Fruit fly (Drosophila melanogaster) whole organism, pupa: ENCODE results near the gene Ulp1.

Experiments used
- CG10348 ChIP-seq: fragments of 200-800 bp; sonication (Bioruptor generic); IDR thresholded peaks from 2 replicates; pipeline ENCODE4 v1.3.6; 2022; ENCODE audit warnings: missing biosample characterization, missing genetic modification characterization
- CG12605 ChIP-seq: fragments of 200-800 bp; sonication (Bioruptor generic); IDR thresholded peaks from 2 replicates; pipeline ENCODE4 v1.3.6; 2022; ENCODE audit warnings: missing biosample characterization, missing genetic modification characterization
- CG13204 ChIP-seq: fragments of 200-800 bp; sonication (Bioruptor generic); optimal IDR thresholded peaks from 2 replicates; lab custom pipeline; 2018; ENCODE audit warnings: missing biosample characterization, mild to moderate bottlenecking, missing genetic modification characterization, moderate library complexity
- CG14655 ChIP-seq: fragments of 200-800 bp; sonication (Bioruptor generic); optimal IDR thresholded peaks from 3 replicates; lab custom pipeline; 2017; ENCODE audit warnings: mild to moderate bottlenecking, missing biosample characterization, missing genetic modification reagents, missing genetic modification characterization
- CG34367 ChIP-seq: fragments of 200-800 bp; sonication (Bioruptor generic); optimal IDR thresholded peaks from 2 replicates; lab custom pipeline; 2018; ENCODE audit warnings: missing biosample characterization, mild to moderate bottlenecking, missing genetic modification characterization
- CG4496 ChIP-seq: fragments of 200-800 bp; sonication (Bioruptor generic); IDR thresholded peaks from 3 replicates; pipeline ENCODE4 v1.3.6; 2022; ENCODE audit warnings: missing biosample characterization, missing genetic modification characterization
- CG8301 ChIP-seq: fragments of 200-800 bp; sonication (Bioruptor generic); optimal IDR thresholded peaks from 2 replicates; lab custom pipeline; 2018; ENCODE audit warnings: missing biosample characterization, mild to moderate bottlenecking, missing genetic modification characterization
- CG9948 ChIP-seq: fragments of 200-800 bp; sonication (Bioruptor generic); optimal IDR thresholded peaks from 2 replicates; lab custom pipeline; 2018; ENCODE audit warnings: missing biosample characterization, mild to moderate bottlenecking, missing genetic modification characterization, moderate library complexity
- D1 ChIP-seq: fragments of 200-800 bp; sonication (Bioruptor generic); optimal IDR thresholded peaks from 2 replicates; lab custom pipeline; 2018; ENCODE audit warnings: missing biosample characterization, mild to moderate bottlenecking, missing genetic modification characterization, moderate library complexity
- EcR ChIP-seq: fragments of 200-800 bp; sonication (Bioruptor generic); optimal IDR thresholded peaks from 3 replicates; lab custom pipeline; 2019; ENCODE audit warnings: missing biosample characterization, missing genetic modification characterization, mild to moderate bottlenecking, moderate library complexity, missing genetic modification reagents
- Ets98B ChIP-seq: fragments of 200-800 bp; sonication (Bioruptor generic); IDR thresholded peaks from 2 replicates; pipeline ENCODE4 v1.3.6; 2022; ENCODE audit warnings: missing biosample characterization, missing genetic modification characterization
- Pif1B ChIP-seq: fragments of 200-800 bp; sonication (Bioruptor generic); optimal IDR thresholded peaks from 3 replicates; lab custom pipeline; 2016; ENCODE audit warnings: missing biosample characterization, missing genetic modification characterization
- Snoo ChIP-seq: fragments of 200-800 bp; sonication (Bioruptor generic); optimal IDR thresholded peaks from 3 replicates; lab custom pipeline; 2017; ENCODE audit warnings: missing biosample characterization, mild to moderate bottlenecking, missing genetic modification characterization, inconsistent platforms

dm6 chrX:19216671-19217070 is 8.7 kb upstream of the Ulp1 start:
- no peak for TF ChIP-seq Ets98B (GFP tag; lab: Robert Waterston, UW)
- no peak for TF ChIP-seq Pif1B
- no peak for TF ChIP-seq CG12605 (GFP tag; lab: Robert Waterston, UW)
- TF ChIP-seq CG4496 (GFP tag; lab: Robert Waterston, UW) = no peak
- no peak for TF ChIP-seq CG34367 (tag; lab: Kevin White, UChicago)
- TF ChIP-seq D1 = no peak
- no peak for TF ChIP-seq EcR (GFP tag; lab: Kevin White, UChicago)
- no peak for TF ChIP-seq CG13204 (GFP tag; lab: Kevin White, UChicago)
- TF ChIP-seq Snoo = no peak
- TF ChIP-seq CG10348 (GFP tag; lab: Robert Waterston, UW) = no peak
- no peak for TF ChIP-seq CG8301
- TF ChIP-seq CG14655 (GFP tag; lab: Kevin White, UChicago) = no peak
- no peak for TF ChIP-seq CG9948 (tag; lab: Kevin White, UChicago)
